Fruit fly (Drosophila melanogaster): ENCODE measurements around the gene Pect.
A peak's percentile ranks its signal among the peaks of the same experiment; 100 is the strongest.

Pect gene

DNA sequence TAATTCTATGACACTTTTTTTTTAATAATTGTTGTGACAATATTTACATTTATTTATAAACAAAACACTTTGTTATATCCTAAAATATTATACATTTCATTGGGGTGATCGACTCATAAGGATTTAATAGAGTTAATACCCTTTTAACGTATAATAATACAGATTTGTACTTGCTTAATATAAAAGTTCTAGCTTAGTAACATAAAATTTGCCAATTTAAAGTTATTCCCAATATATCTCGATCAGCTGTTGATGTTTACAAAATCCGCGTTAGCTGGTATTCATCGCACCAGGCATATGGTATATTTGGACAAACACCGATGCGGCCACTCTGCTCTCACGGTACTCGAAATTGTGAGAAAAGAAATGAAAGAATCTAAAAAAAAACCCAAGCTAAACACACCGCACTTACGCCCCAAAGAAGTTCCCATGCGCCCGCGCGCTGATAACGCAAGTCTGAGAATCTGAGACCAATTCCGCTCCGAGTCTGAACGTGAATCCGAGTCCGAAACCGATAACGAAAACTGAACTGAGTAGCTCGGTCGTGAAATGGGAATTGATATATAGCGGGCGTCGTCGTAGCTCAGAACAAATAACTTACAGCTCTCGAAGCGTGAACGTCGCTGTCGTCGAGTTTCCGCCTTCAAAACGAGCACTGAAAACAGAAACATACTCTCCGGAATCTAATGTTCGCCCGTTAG, at the start of gene Pect:
TSS of gene Pect (plus strand) at position 326 of the 701 bp plus-strand sequence.
- no peak for TF ChIP-seq Dll (optimal IDR thresholded peaks at IDR 0.05)
- no peak for TF ChIP-seq pan (optimal IDR thresholded peaks at IDR 0.05)
- TF ChIP-seq CG8478 (optimal IDR thresholded peaks at IDR 0.05) = no peak
- TF ChIP-seq EcR (GFP tag; optimal IDR thresholded peaks at IDR 0.05) = no peak
- TF ChIP-seq psq (optimal IDR thresholded peaks at IDR 0.05) = no peak
- no peak for TF ChIP-seq usp (GFP tag; optimal IDR thresholded peaks at IDR 0.05)

- TF ChIP-seq usp (GFP tag; optimal IDR thresholded peaks at IDR 0.05) (no peak), CG8478 (optimal IDR thresholded peaks at IDR 0.05) (no peak), EcR (GFP tag; optimal IDR thresholded peaks at IDR 0.05) (no peak)
These were observed 49.2 kb upstream of the Pect start for dm6 chr2L:13154313-13154712.

dm6 chr2L:13156349-13156748, 47.2 kb upstream of the Pect start:
- TF ChIP-seq psq (optimal IDR thresholded peaks at IDR 0.05) (no peak), usp (GFP tag; optimal IDR thresholded peaks at IDR 0.05) (no peak), CG8478 (optimal IDR thresholded peaks at IDR 0.05) (no peak), Dll (optimal IDR thresholded peaks at IDR 0.05) (no peak), EcR (GFP tag; optimal IDR thresholded peaks at IDR 0.05) (no peak), pan (optimal IDR thresholded peaks at IDR 0.05) (no peak)

DNA sequence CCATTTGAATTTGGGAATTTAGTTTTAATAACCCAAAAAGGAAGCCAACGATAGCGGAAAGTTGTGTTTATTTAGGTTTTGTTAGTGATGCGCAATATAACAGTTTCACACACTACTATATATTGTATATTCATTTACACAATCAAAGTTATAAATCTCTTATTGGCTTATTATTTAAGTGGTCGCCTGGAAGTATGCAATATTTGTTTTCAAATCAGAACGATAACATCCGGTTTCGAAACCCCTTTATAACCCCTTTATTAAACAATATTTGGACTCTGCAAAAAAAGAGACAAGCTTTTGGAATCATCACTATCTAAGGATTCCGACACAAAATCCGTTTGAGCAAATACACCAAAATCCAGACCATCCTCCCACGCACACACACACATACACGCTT, 45.7 kb upstream of the Pect start:
- TF ChIP-seq CG8478 (optimal IDR thresholded peaks at IDR 0.05) (no peak), EcR (GFP tag; optimal IDR thresholded peaks at IDR 0.05) (no peak), Dll (optimal IDR thresholded peaks at IDR 0.05) (no peak), pan (optimal IDR thresholded peaks at IDR 0.05) (no peak), psq (optimal IDR thresholded peaks at IDR 0.05) (no peak)

- TF ChIP-seq Dll (optimal IDR thresholded peaks at IDR 0.05) (no peak), CG8478 (optimal IDR thresholded peaks at IDR 0.05) (no peak), psq (optimal IDR thresholded peaks at IDR 0.05) (no peak), EcR (GFP tag; optimal IDR thresholded peaks at IDR 0.05) (no peak), usp (GFP tag; optimal IDR thresholded peaks at IDR 0.05) (no peak), pan (optimal IDR thresholded peaks at IDR 0.05) (no peak)
These were observed 45.1 kb upstream of the Pect start, which contains the start of gene Pk34A for dm6 chr2L:13158510-13158909. Gene Pk34A (plus strand): TSS chr2L:13158810.

DNA sequence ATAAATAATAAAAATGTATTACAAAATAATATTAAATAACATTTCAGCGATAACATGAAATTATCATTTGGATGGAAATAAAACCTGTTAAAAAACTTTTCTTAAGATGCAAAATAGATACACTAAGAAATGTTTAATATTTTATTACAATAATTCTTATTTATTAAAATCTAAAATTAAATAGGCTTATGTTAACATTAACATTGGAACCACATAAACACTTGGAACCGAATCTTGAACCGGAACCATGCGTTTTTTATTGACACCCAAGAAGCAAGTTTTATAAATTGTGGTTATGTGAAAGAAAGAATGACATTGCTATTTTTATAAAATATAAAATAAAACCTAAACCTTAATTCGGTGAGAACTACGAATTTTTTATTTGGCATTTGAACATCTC, 43.3 kb upstream of the Pect start, which contains the start of gene kmg:
TSS of gene kmg (plus strand) at position 301 of the 400 bp plus-strand sequence.
- no peak for TF ChIP-seq Dll (optimal IDR thresholded peaks at IDR 0.05)
- TF ChIP-seq usp (GFP tag; optimal IDR thresholded peaks at IDR 0.05) = no peak
- TF ChIP-seq psq (optimal IDR thresholded peaks at IDR 0.05) = no peak
- TF ChIP-seq CG8478 (optimal IDR thresholded peaks at IDR 0.05) = no peak
- TF ChIP-seq pan (optimal IDR thresholded peaks at IDR 0.05) = no peak
- no peak for TF ChIP-seq EcR (GFP tag; optimal IDR thresholded peaks at IDR 0.05)

dm6 chr2L:13164994-13165801, 38.4 kb upstream of the Pect start, which contains the start of gene Sirt1:
Gene Sirt1 (plus strand): TSS chr2L:13165564.
- TF ChIP-seq Dll (optimal IDR thresholded peaks at IDR 0.05) (no peak), psq (optimal IDR thresholded peaks at IDR 0.05) (no peak), pan (optimal IDR thresholded peaks at IDR 0.05) (no peak), usp (GFP tag; optimal IDR thresholded peaks at IDR 0.05) (no peak), CG8478 (optimal IDR thresholded peaks at IDR 0.05) (no peak), EcR (GFP tag; optimal IDR thresholded peaks at IDR 0.05) (no peak)

DNA sequence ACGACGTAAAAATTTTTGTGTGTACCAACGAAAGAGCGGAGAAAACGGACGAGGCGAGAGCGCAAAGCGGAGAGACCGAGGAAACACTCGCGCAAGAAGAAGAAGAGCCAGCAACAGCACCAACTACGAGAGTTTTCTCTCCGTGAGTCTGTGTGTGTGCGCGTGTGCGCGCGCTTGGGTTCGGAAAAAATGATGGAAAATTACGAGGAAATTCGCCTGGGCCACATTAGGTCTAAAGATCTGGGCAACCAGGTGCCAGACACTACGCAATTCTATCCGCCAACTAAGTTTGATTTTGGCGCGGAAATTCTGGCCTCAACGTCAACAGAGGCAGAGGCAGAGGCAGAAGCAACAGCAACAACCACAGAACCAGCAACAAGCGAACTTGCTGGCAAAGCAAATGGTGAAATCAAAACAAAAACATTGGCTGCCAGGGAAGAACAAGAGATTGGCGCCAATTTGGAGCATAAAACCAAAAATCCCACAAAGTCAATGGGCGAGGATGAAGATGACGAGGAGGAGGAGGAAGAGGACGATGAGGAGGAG, 37.7 kb upstream of the Pect start, which contains the start of gene DnaJ-H:
TSS of gene DnaJ-H (minus strand) at position 271 of the 546 bp plus-strand sequence.
- peak; percentile 30 for TF ChIP-seq psq (optimal IDR thresholded peaks at IDR 0.05)
- TF ChIP-seq Dll (optimal IDR thresholded peaks at IDR 0.05) = no peak

DNA sequence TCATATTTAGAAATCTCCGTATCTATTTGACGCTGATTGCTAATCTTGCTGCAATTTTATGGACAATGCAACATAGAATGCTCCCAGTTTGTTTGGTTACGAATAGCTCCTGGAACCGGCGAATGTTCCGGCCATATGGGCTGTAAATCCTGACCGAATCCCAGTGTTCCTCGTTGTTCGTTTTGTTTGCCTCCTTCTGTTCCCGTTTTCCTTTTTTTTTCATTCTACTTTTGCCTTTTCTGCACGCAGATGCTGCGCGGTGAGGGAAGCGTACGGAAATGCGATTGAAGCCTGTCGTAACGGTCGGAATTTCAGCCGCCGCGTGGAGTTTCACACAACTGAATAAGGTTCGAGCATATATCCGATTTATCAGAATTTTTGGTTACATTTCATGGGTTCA, 27.4 kb upstream of the Pect start, which contains the start of gene CG43925:
TSS of gene CG43925 (plus strand) at position 301 of the 400 bp plus-strand sequence.
- TF ChIP-seq psq (optimal IDR thresholded peaks at IDR 0.05) = no peak
- TF ChIP-seq CG8478 (optimal IDR thresholded peaks at IDR 0.05) = no peak
- TF ChIP-seq usp (GFP tag; optimal IDR thresholded peaks at IDR 0.05) = no peak

DNA sequence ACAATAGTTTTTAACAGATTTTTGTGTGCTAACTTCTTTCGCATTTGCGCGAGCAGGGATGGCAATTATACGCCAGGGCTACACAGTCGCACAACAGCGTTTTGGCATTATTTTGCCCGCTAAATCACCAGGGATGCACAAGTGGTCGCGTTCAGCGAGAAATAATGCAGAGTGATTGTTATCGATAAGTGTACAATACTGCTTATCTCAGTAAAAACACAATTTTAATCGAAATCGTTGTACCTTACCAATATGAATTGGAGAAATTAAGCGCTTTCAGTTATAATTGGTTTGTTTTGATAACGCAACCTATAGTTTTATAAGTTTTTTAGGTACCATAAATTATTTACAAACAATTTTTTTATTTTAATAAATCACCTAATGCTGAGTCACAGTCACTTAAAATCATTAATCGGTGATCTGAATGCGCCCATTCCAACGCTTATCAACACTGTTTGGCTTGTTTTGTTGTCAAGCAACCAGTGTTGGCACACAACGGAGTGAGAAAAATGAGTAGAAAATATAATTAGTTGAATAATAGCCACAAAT, 26.8 kb upstream of the Pect start, which contains the start of the genes Sfmbt and CG5439:
TSS of gene Sfmbt (minus strand) at position 85 of the 549 bp plus-strand sequence.
TSS of gene CG5439 (plus strand) at position 450 of the 549 bp plus-strand sequence.
- no peak for TF ChIP-seq CG8478 (optimal IDR thresholded peaks at IDR 0.05)
- TF ChIP-seq Dll (optimal IDR thresholded peaks at IDR 0.05) = no peak
- no peak for TF ChIP-seq psq (optimal IDR thresholded peaks at IDR 0.05)
- no peak for TF ChIP-seq pan (optimal IDR thresholded peaks at IDR 0.05)
- no peak for TF ChIP-seq EcR (GFP tag; optimal IDR thresholded peaks at IDR 0.05)
- TF ChIP-seq usp (GFP tag; optimal IDR thresholded peaks at IDR 0.05) = no peak

dm6 chr2L:13179095-13179494, 24.5 kb upstream of the Pect start, which contains the start of gene Alg7:
Gene Alg7 (plus strand): TSS chr2L:13179247.
- no peak for TF ChIP-seq EcR (GFP tag; optimal IDR thresholded peaks at IDR 0.05)
- no peak for TF ChIP-seq pan (optimal IDR thresholded peaks at IDR 0.05)
- no peak for TF ChIP-seq usp (GFP tag; optimal IDR thresholded peaks at IDR 0.05)
- no peak for TF ChIP-seq CG8478 (optimal IDR thresholded peaks at IDR 0.05)
- TF ChIP-seq Dll (optimal IDR thresholded peaks at IDR 0.05) = no peak
- no peak for TF ChIP-seq psq (optimal IDR thresholded peaks at IDR 0.05)

Measured in whole organism.